Fruit fly (Drosophila melanogaster): ENCODE results near the gene Vha26.

Gene Vha26

dm6 chr3R:5568590-5568989 is 23.0 kb upstream of the Vha26 start, which contains the start of the genes CG2931 and Rheb (continued):
- no peak for TF ChIP-seq CG8281 (tag; optimal IDR thresholded peaks at IDR 0.05)
- TF ChIP-seq CG13894 (tag; optimal IDR thresholded peaks at IDR 0.05): peak; percentile 63
- TF ChIP-seq ara (GFP tag; IDR thresholded peaks at IDR 0.05): peak; percentile 58
- TF ChIP-seq Atf6 (GFP tag; IDR thresholded peaks at IDR 0.05): peak; percentile 67
- peak; percentile 26 for TF ChIP-seq fu2 (GFP tag; optimal IDR thresholded peaks at IDR 0.05)
- peak; percentile 50 for TF ChIP-seq CG18011 (GFP tag; optimal IDR thresholded peaks at IDR 0.05)
- no peak for TF ChIP-seq CG17612 (GFP tag; IDR thresholded peaks at IDR 0.05)
- TF ChIP-seq ftz-f1 (GFP tag; optimal IDR thresholded peaks at IDR 0.05): no peak
- peak; percentile 71 for TF ChIP-seq CG12155 (GFP tag; optimal IDR thresholded peaks at IDR 0.05)
- TF ChIP-seq salm (tag; optimal IDR thresholded peaks at IDR 0.05): peak; percentile 16
- no peak for TF ChIP-seq fru (optimal IDR thresholded peaks at IDR 0.05)
- no peak for TF ChIP-seq tll (GFP tag; optimal IDR thresholded peaks at IDR 0.05)
- TF ChIP-seq sima (GFP tag; optimal IDR thresholded peaks at IDR 0.05): no peak
- peak; percentile 56 for TF ChIP-seq CG10654 (GFP tag; optimal IDR thresholded peaks at IDR 0.05)
- TF ChIP-seq CG11723 (GFP tag; optimal IDR thresholded peaks at IDR 0.05): peak; percentile 8
- peak; percentile 74 for TF ChIP-seq vvl (GFP tag; IDR thresholded peaks at IDR 0.05)
- TF ChIP-seq disco-r (GFP tag; optimal IDR thresholded peaks at IDR 0.05): no peak
- peak; percentile 63 for TF ChIP-seq Dref (GFP tag; IDR thresholded peaks at IDR 0.05)
- 0 out of 2 replicates have a peak, but pooled peaks have one; percentile 35 for TF ChIP-seq HLH3B (GFP tag; IDR thresholded peaks at IDR 0.05)
- TF ChIP-seq ap (GFP tag; IDR thresholded peaks at IDR 0.05): peak; percentile 42; the same call in 1 of the 2 replicates
- TF ChIP-seq chinmo (GFP tag; IDR thresholded peaks at IDR 0.05; ENCODE audit: partially characterized antibody): no peak
- no peak for TF ChIP-seq Usf (GFP tag; optimal IDR thresholded peaks at IDR 0.05)
- peak; percentile 16 for TF ChIP-seq dm (GFP tag; optimal IDR thresholded peaks at IDR 0.05)
- no peak for TF ChIP-seq CG17568 (GFP tag; optimal IDR thresholded peaks at IDR 0.05)
- TF ChIP-seq Ssrp (tag; optimal IDR thresholded peaks at IDR 0.05): peak; percentile 37
- TF ChIP-seq amos (GFP tag; IDR thresholded peaks at IDR 0.05; ENCODE audit: partially characterized antibody): peak; percentile 76
- TF ChIP-seq NFAT (GFP tag; IDR thresholded peaks at IDR 0.05): no peak
- TF ChIP-seq stwl (tag; optimal IDR thresholded peaks at IDR 0.05): peak; percentile 87
- peak; percentile 48 for TF ChIP-seq CG13123 (GFP tag; optimal IDR thresholded peaks at IDR 0.05)
- peak; percentile 71 for TF ChIP-seq CG15601 (tag; optimal IDR thresholded peaks at IDR 0.05)
- peak; percentile 63 for TF ChIP-seq sug (tag; optimal IDR thresholded peaks at IDR 0.05)
- peak; percentile 71 for TF ChIP-seq CG32532 (GFP tag; IDR thresholded peaks at IDR 0.05)
- TF ChIP-seq CG30020 (tag; optimal IDR thresholded peaks at IDR 0.05): peak; percentile 97
- no peak for TF ChIP-seq Side (GFP tag; optimal IDR thresholded peaks at IDR 0.05)
- TF ChIP-seq CG5180 (GFP tag; optimal IDR thresholded peaks at IDR 0.05): no peak
- TF ChIP-seq Hey (tag; optimal IDR thresholded peaks at IDR 0.05): no peak
- TF ChIP-seq bigmax (GFP tag; optimal IDR thresholded peaks at IDR 0.05): no peak
- peak; percentile 47 for TF ChIP-seq CG11247 (GFP tag; IDR thresholded peaks at IDR 0.05)
- peak; percentile 51 for TF ChIP-seq Camta (GFP tag; optimal IDR thresholded peaks at IDR 0.05)
- TF ChIP-seq wor (GFP tag; IDR thresholded peaks at IDR 0.05): no peak
- peak; percentile 44 for TF ChIP-seq gro (GFP tag; optimal IDR thresholded peaks at IDR 0.05)
- peak; percentile 74 for TF ChIP-seq Abd-B (GFP tag; optimal IDR thresholded peaks at IDR 0.05)
- no peak for TF ChIP-seq pros (GFP tag; optimal IDR thresholded peaks at IDR 0.05)
- peak; percentile 9 for TF ChIP-seq gcm2 (GFP tag; optimal IDR thresholded peaks at IDR 0.05)
- TF ChIP-seq nmo (GFP tag; optimal IDR thresholded peaks at IDR 0.05): peak; percentile 84
- peak; percentile 63 for TF ChIP-seq Hr3 (GFP tag; optimal IDR thresholded peaks at IDR 0.05)
- no peak for TF ChIP-seq CG4360 (GFP tag; IDR thresholded peaks at IDR 0.05)
- TF ChIP-seq MTF-1 (GFP tag; optimal IDR thresholded peaks at IDR 0.05; ENCODE audit: borderline replicate concordance): no peak
- peak; percentile 74 for TF ChIP-seq CG7357 (GFP tag; IDR thresholded peaks at IDR 0.05)
- peak; percentile 44 to 67 for TF ChIP-seq Pdp1 (GFP tag; optimal IDR thresholded peaks at IDR 0.05)
- TF ChIP-seq danr (GFP tag; IDR thresholded peaks at IDR 0.05): peak; percentile 36; the same call in 1 of the 2 replicates

Data from whole organism, embryonic.